Fruit fly (Drosophila melanogaster): ENCODE data around the gene CG32536.

The CG32536 gene

dm6 chrX:19243379-19243834, 33.3 kb downstream of the CG32536 start, which contains the start of gene CG7889 (continued):
- TF ChIP-seq dmrt99B (tag; optimal IDR thresholded peaks at IDR 0.05), result no peak
- peak; percentile 86 for TF ChIP-seq sens (GFP tag)
- TF ChIP-seq run (tag; optimal IDR thresholded peaks at IDR 0.05), result no peak
- no peak for TF ChIP-seq B-H1 (GFP tag; IDR thresholded peaks at IDR 0.05)
- no peak for TF ChIP-seq CG1602 (GFP tag; optimal IDR thresholded peaks at IDR 0.05)
- no peak for TF ChIP-seq CG3163 (GFP tag; optimal IDR thresholded peaks at IDR 0.05)
- TF ChIP-seq zfh1 (GFP tag; IDR thresholded peaks at IDR 0.05), result no peak
- TF ChIP-seq CG11695 (GFP tag; IDR thresholded peaks at IDR 0.05), result 0 out of 3 replicates have a peak, but pooled peaks have one; percentile 29
- peak; percentile 89 for TF ChIP-seq wek (GFP tag; optimal IDR thresholded peaks at IDR 0.05)
- TF ChIP-seq Sox100B (GFP tag; optimal IDR thresholded peaks at IDR 0.05), result peak; percentile 34
- TF ChIP-seq HLH3B (GFP tag; IDR thresholded peaks at IDR 0.05), result no peak
- TF ChIP-seq sob (GFP tag; IDR thresholded peaks at IDR 0.05), result peak; percentile 34; the same call in 1 of the 2 replicates
- TF ChIP-seq CG4328 (GFP tag; optimal IDR thresholded peaks at IDR 0.05), result no peak
- TF ChIP-seq rib (GFP tag; IDR thresholded peaks at IDR 0.05), result no peak
- TF ChIP-seq Oaz (GFP tag; IDR thresholded peaks at IDR 0.05), result no peak
- TF ChIP-seq Gug (GFP tag; IDR thresholded peaks at IDR 0.05), result no peak
- TF ChIP-seq grau (tag; optimal IDR thresholded peaks at IDR 0.05), result peak; percentile 18
- TF ChIP-seq H15 (GFP tag; IDR thresholded peaks at IDR 0.05), result no peak
- no peak for TF ChIP-seq Atf3 (GFP tag; optimal IDR thresholded peaks at IDR 0.05)
- no peak for TF ChIP-seq CG5245 (GFP tag; optimal IDR thresholded peaks at IDR 0.05)
- peak; percentile 59 for TF ChIP-seq CG2712 (tag; optimal IDR thresholded peaks at IDR 0.05)
- peak; percentile 73 for TF ChIP-seq MBD-R2 (GFP tag; IDR thresholded peaks at IDR 0.05)
- peak; percentile 45 for TF ChIP-seq pzg (GFP tag; optimal IDR thresholded peaks at IDR 0.05)
- no peak for TF ChIP-seq fd102C (GFP tag; optimal IDR thresholded peaks at IDR 0.05)
- peak; percentile 25 for TF ChIP-seq Fer1 (GFP tag; optimal IDR thresholded peaks at IDR 0.05)
- TF ChIP-seq HHEX (GFP tag; optimal IDR thresholded peaks at IDR 0.05), result no peak
- TF ChIP-seq fd96Cb (tag; optimal IDR thresholded peaks at IDR 0.05), result peak; percentile 11
- TF ChIP-seq CG6813 (GFP tag; optimal IDR thresholded peaks at IDR 0.05), result no peak
- peak; percentile 84 for TF ChIP-seq Meics (GFP tag; optimal IDR thresholded peaks at IDR 0.05)
- TF ChIP-seq CG6272 (GFP tag; IDR thresholded peaks at IDR 0.05), result no peak
- no peak for TF ChIP-seq PHDP (tag; optimal IDR thresholded peaks at IDR 0.05)
- peak; percentile 54 for TF ChIP-seq CG13424 (tag; optimal IDR thresholded peaks at IDR 0.05)
- TF ChIP-seq aop (GFP tag; IDR thresholded peaks at IDR 0.05), result no peak
- no peak for TF ChIP-seq Hmx (GFP tag; optimal IDR thresholded peaks at IDR 0.05)
- TF ChIP-seq CG8281 (tag; optimal IDR thresholded peaks at IDR 0.05), result no peak
- TF ChIP-seq insv (GFP tag; optimal IDR thresholded peaks at IDR 0.05), result no peak
- TF ChIP-seq Bgb (GFP tag; IDR thresholded peaks at IDR 0.05; ENCODE audit: partially characterized antibody), result no peak
- TF ChIP-seq Max (GFP tag; optimal IDR thresholded peaks at IDR 0.05), result peak; percentile 39
- TF ChIP-seq twi (tag; optimal IDR thresholded peaks at IDR 0.05), result no peak
- TF ChIP-seq CG6683 (GFP tag; optimal IDR thresholded peaks at IDR 0.05), result no peak
- TF ChIP-seq ATbp (GFP tag; optimal IDR thresholded peaks at IDR 0.05), result no peak
- TF ChIP-seq CG3995 (GFP tag; optimal IDR thresholded peaks at IDR 0.05), result peak; percentile 70
- TF ChIP-seq disco-r (GFP tag; optimal IDR thresholded peaks at IDR 0.05), result no peak
- TF ChIP-seq Dp (GFP tag; optimal IDR thresholded peaks at IDR 0.05), result no peak
- TF ChIP-seq CG30020 (tag; optimal IDR thresholded peaks at IDR 0.05), result peak; percentile 39
- TF ChIP-seq CG18764 (GFP tag; optimal IDR thresholded peaks at IDR 0.05), result no peak
- peak; percentile 49 for TF ChIP-seq CG18599 (GFP tag; optimal IDR thresholded peaks at IDR 0.05)
- TF ChIP-seq NfI (GFP tag; optimal IDR thresholded peaks at IDR 0.05), result no peak
- no peak for TF ChIP-seq crp (GFP tag; optimal IDR thresholded peaks at IDR 0.05)
- TF ChIP-seq B-H2 (GFP tag; optimal IDR thresholded peaks at IDR 0.05), result peak; percentile 7
- no peak; the same call in 1 of the 3 replicates for TF ChIP-seq dysf (GFP tag; IDR thresholded peaks at IDR 0.05)

Measured in whole organism, embryonic.